Worm (Caenorhabditis elegans): ENCODE results near the gene thoc-5.

DNA sequence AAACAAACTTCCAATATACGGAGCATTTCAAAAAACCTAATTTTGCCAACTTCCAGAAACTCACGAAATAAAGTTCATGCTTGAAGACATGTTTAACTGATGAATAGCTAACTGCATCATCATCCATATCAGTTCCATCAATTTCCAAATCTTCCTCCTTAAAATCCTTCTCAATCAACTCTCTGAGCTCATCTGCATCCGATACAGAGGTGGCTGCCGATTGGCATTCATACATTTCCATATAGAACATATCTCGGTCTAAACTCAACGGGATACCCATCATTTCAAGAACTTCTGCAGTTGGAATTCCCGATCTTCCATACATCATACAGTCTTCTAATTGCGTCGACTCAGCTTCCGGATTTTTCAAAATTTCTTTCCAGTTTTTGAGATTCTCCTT, 40.2 kb upstream of the thoc-5 start:
- TF ChIP-seq F13C5.2 (tag; optimal IDR thresholded peaks at IDR 0.05) (no peak), hmbx-1 (tag; optimal IDR thresholded peaks at IDR 0.05) (no peak), pes-1 (GFP tag; IDR thresholded peaks at IDR 0.05) (no peak), hnd-1 (tag; optimal IDR thresholded peaks at IDR 0.05) (no peak), ets-7 (tag; optimal IDR thresholded peaks at IDR 0.05) (no peak), scrt-1 (GFP tag; IDR thresholded peaks at IDR 0.05) (no peak), ama-1 (optimal IDR thresholded peaks at IDR 0.05) (no peak), flt-1 (GFP tag; IDR thresholded peaks at IDR 0.05) (no peak)

All from whole organism, early embryonic.